Worm (Caenorhabditis elegans) whole organism, late embryonic: Measurements from ENCODE around the gene ZK792.4.
A peak's percentile ranks its signal among the peaks of the same experiment; 100 is the strongest.

ENCODE experiments used
- C08G9.2 ChIP-seq: sonication (generic microtip); optimal IDR thresholded peaks from 2 replicates; lab custom pipeline; 2016; ENCODE audit warnings: mild to moderate bottlenecking, missing genetic modification characterization, moderate library complexity, missing compliant biosample characterization
- F13H6.1 ChIP-seq: sonication (generic microtip); optimal IDR thresholded peaks from 2 replicates; lab custom pipeline; 2016; ENCODE audit warnings: missing genetic modification characterization, missing compliant biosample characterization
- K02D7.2 ChIP-seq: sonication (generic microtip); optimal IDR thresholded peaks from 2 replicates; lab custom pipeline; 2017; ENCODE audit warnings: mild to moderate bottlenecking, missing genetic modification characterization, missing compliant biosample characterization
- Y22D7AL.16 ChIP-seq: sonication (generic microtip); optimal IDR thresholded peaks from 2 replicates; lab custom pipeline; 2016; ENCODE audit warnings: missing genetic modification characterization, missing compliant biosample characterization
- ahr-1 ChIP-seq: sonication (generic microtip); optimal IDR thresholded peaks from 2 replicates; lab custom pipeline; 2016; ENCODE audit warnings: missing genetic modification characterization, missing compliant biosample characterization
- ceh-19 ChIP-seq: fragments of 200-800 bp; sonication (Bioruptor generic); optimal IDR thresholded peaks from 2 replicates; lab custom pipeline; 2018; ENCODE audit warnings: mild to moderate bottlenecking, missing genetic modification characterization, missing compliant biosample characterization
- ceh-22 ChIP-seq: sonication (generic microtip); optimal IDR thresholded peaks from 2 replicates; lab custom pipeline; 2017; ENCODE audit warnings: missing biosample characterization, missing genetic modification characterization
- ceh-24 ChIP-seq: sonication (generic microtip); optimal IDR thresholded peaks from 2 replicates; lab custom pipeline; 2016; ENCODE audit warnings: mild to moderate bottlenecking, missing genetic modification characterization, missing compliant biosample characterization
- ceh-6 ChIP-seq: fragments of 200-800 bp; sonication (Bioruptor generic); optimal IDR thresholded peaks from 2 replicates; lab custom pipeline; 2018; ENCODE audit warnings: mild to moderate bottlenecking, missing genetic modification characterization, missing compliant biosample characterization
- dve-1 ChIP-seq: sonication (generic microtip); optimal IDR thresholded peaks from 2 replicates; lab custom pipeline; 2017; ENCODE audit warnings: antibody characterized with exemption, mild to moderate bottlenecking, missing genetic modification characterization, missing compliant biosample characterization
- elt-2 ChIP-seq: sonication (generic microtip); optimal IDR thresholded peaks from 2 replicates; lab custom pipeline; 2016; ENCODE audit warnings: missing genetic modification reagents, missing genetic modification characterization, missing compliant biosample characterization
- elt-4 ChIP-seq: sonication (generic microtip); optimal IDR thresholded peaks from 2 replicates; lab custom pipeline; 2016; ENCODE audit warnings: missing genetic modification characterization, missing compliant biosample characterization
- fax-1 ChIP-seq: sonication (generic microtip); optimal IDR thresholded peaks from 2 replicates; lab custom pipeline; 2016; ENCODE audit warnings: missing genotype, missing genetic modification characterization, missing compliant biosample characterization
- fkh-6 ChIP-seq: sonication (generic microtip); optimal IDR thresholded peaks from 2 replicates; lab custom pipeline; 2016; ENCODE audit warnings: missing genetic modification characterization, missing compliant biosample characterization
- hlh-15 ChIP-seq: sonication (generic microtip); optimal IDR thresholded peaks from 2 replicates; lab custom pipeline; 2016; ENCODE audit warnings: missing genetic modification characterization, missing compliant biosample characterization
- hlh-30 ChIP-seq: sonication (generic microtip); optimal IDR thresholded peaks from 2 replicates; lab custom pipeline; 2017; ENCODE audit warnings: antibody characterized with exemption, missing genetic modification characterization, missing compliant biosample characterization; ENCODE audit not compliant: insufficient read depth
- lim-6 ChIP-seq: sonication (generic microtip); optimal IDR thresholded peaks from 2 replicates; lab custom pipeline; 2016; ENCODE audit warnings: missing genetic modification characterization, missing compliant biosample characterization
- madf-2 ChIP-seq: sonication (generic microtip); optimal IDR thresholded peaks from 2 replicates; lab custom pipeline; 2017; ENCODE audit warnings: missing genetic modification characterization, missing compliant biosample characterization
- mec-3 ChIP-seq: sonication (generic microtip); optimal IDR thresholded peaks from 2 replicates; lab custom pipeline; 2016; ENCODE audit warnings: borderline replicate concordance, missing genetic modification characterization, missing compliant biosample characterization
- pag-3 ChIP-seq: sonication (generic microtip); optimal IDR thresholded peaks from 2 replicates; lab custom pipeline; 2016; ENCODE audit warnings: missing compliant biosample characterization, missing genetic modification characterization, borderline replicate concordance
- pqm-1 ChIP-seq: sonication (generic microtip); optimal IDR thresholded peaks from 2 replicates; lab custom pipeline; 2016; ENCODE audit warnings: missing genetic modification characterization, missing compliant biosample characterization
- ref-2 ChIP-seq: sonication (generic microtip); optimal IDR thresholded peaks from 2 replicates; lab custom pipeline; 2016; ENCODE audit warnings: missing genetic modification characterization, missing compliant biosample characterization
- sdc-2 ChIP-seq: sonication (generic microtip); optimal IDR thresholded peaks from 2 replicates; lab custom pipeline; 2016; ENCODE audit warnings: missing genotype, missing genetic modification characterization, missing compliant biosample characterization
- unc-42 ChIP-seq: sonication (generic microtip); optimal IDR thresholded peaks from 2 replicates; lab custom pipeline; 2016; ENCODE audit warnings: missing genotype, missing genetic modification characterization, missing compliant biosample characterization
- unc-55 ChIP-seq: sonication (generic microtip); optimal IDR thresholded peaks from 2 replicates; lab custom pipeline; 2017; ENCODE audit warnings: missing biosample characterization, missing genetic modification reagents, missing genetic modification characterization
- ztf-16 ChIP-seq: sonication (generic microtip); optimal IDR thresholded peaks from 2 replicates; lab custom pipeline; 2017; ENCODE audit warnings: missing genetic modification characterization, missing compliant biosample characterization

ZK792.4 gene

ce11 chrIV:11635437-11636408 lies 46.1 kb downstream of the ZK792.4 start, which contains the start of gene mars-1 (continued):
- TF ChIP-seq mec-3 (tag; lab: Kevin White, UChicago) = peak; percentile 49
- TF ChIP-seq Y22D7AL.16 = no peak
- TF ChIP-seq pqm-1 (tag; lab: Kevin White, UChicago) = peak; percentile 64
- peak; percentile 37 for TF ChIP-seq ref-2 (tag; lab: Kevin White, UChicago)
- TF ChIP-seq hlh-15 = no peak
- peak; percentile 60 for TF ChIP-seq unc-42
- TF ChIP-seq sdc-2 (tag; lab: Kevin White, UChicago) = no peak
- TF ChIP-seq dve-1 (tag; lab: Kevin White, UChicago) = no peak
- no peak for TF ChIP-seq ceh-22
- TF ChIP-seq K02D7.2 (tag; lab: Kevin White, UChicago) = no peak
- TF ChIP-seq F13H6.1 (tag; lab: Kevin White, UChicago) = peak; percentile 72
- TF ChIP-seq ahr-1 (tag; lab: Kevin White, UChicago) = peak; percentile 53
- peak; percentile 21 for TF ChIP-seq ceh-19 (GFP tag; lab: Kevin White, UChicago)
- TF ChIP-seq unc-55 (GFP tag; lab: Kevin White, UChicago) = no peak
- TF ChIP-seq hlh-30 (tag; lab: Kevin White, UChicago) = no peak
- no peak for TF ChIP-seq ceh-6
- TF ChIP-seq fkh-6 (tag; lab: Kevin White, UChicago) = no peak
- no peak for TF ChIP-seq ztf-16 (tag; lab: Kevin White, UChicago)
- no peak for TF ChIP-seq madf-2 (tag; lab: Kevin White, UChicago)
- peak; percentile 85 for TF ChIP-seq C08G9.2 (tag; lab: Kevin White, UChicago)
- TF ChIP-seq pag-3 (tag; lab: Kevin White, UChicago) = no peak
- TF ChIP-seq ceh-24 = no peak
- peak; percentile 54 for TF ChIP-seq lim-6 (tag; lab: Kevin White, UChicago)
- TF ChIP-seq, all 69 proteins: peak for 26

ce11 chrIV:11631750-11632149 lies 50.1 kb downstream of the ZK792.4 start, which contains the start of gene F58B3.4:
Gene F58B3.4 (minus strand): TSS chrIV:11631850.
- no peak for TF ChIP-seq ref-2 (tag; lab: Kevin White, UChicago)
- no peak for TF ChIP-seq elt-4 (tag; lab: Kevin White, UChicago)
- TF ChIP-seq elt-2 (tag; lab: Kevin White, UChicago) = no peak
- TF ChIP-seq fax-1 = no peak
- no peak for TF ChIP-seq lim-6 (tag; lab: Kevin White, UChicago)
- no peak for TF ChIP-seq hlh-15
